Worm (Caenorhabditis elegans) whole organism, early embryonic: ENCODE measurements around the gene C16E9.1.

Experiments used
- B0310.2 ChIP-seq: sonication (generic microtip); optimal IDR thresholded peaks from 2 replicates; lab custom pipeline; 2016; ENCODE audit warnings: mild to moderate bottlenecking, missing genetic modification characterization, missing compliant biosample characterization
- F13C5.2 ChIP-seq: sonication (generic microtip); optimal IDR thresholded peaks from 2 replicates; lab custom pipeline; 2017; ENCODE audit warnings: mild to moderate bottlenecking, missing genetic modification characterization, inconsistent platforms, missing compliant biosample characterization
- aly-1 ChIP-seq: sonication (generic microtip); optimal IDR thresholded peaks from 2 replicates; lab custom pipeline; 2016; ENCODE audit warnings: missing genetic modification characterization, missing compliant biosample characterization
- ama-1 ChIP-seq: fragments of 150-350 bp; optimal IDR thresholded peaks from 2 replicates; lab custom pipeline; 2014
- ceh-13 ChIP-seq: fragments of 200-800 bp; sonication (Bioruptor generic); optimal IDR thresholded peaks from 2 replicates; lab custom pipeline; 2018; ENCODE audit warnings: mild to moderate bottlenecking, missing genetic modification characterization, missing compliant biosample characterization
- ceh-36 ChIP-seq: sonication (generic microtip); optimal IDR thresholded peaks from 2 replicates; lab custom pipeline; 2016; ENCODE audit warnings: missing genetic modification characterization, inconsistent platforms, missing compliant biosample characterization
- ets-7 ChIP-seq: sonication (generic microtip); optimal IDR thresholded peaks from 2 replicates; lab custom pipeline; 2016; ENCODE audit warnings: missing genotype, missing genetic modification characterization, missing compliant biosample characterization
- flt-1 ChIP-seq: fragments of 200-800 bp; sonication (Bioruptor generic); IDR thresholded peaks from 2 replicates; pipeline ENCODE4 v1.3.6; 2022; ENCODE audit warnings: missing genetic modification characterization, missing compliant biosample characterization
- hmbx-1 ChIP-seq: sonication (generic microtip); optimal IDR thresholded peaks from 2 replicates; lab custom pipeline; 2016; ENCODE audit warnings: mild to moderate bottlenecking, missing genetic modification characterization, missing compliant biosample characterization
- hmg-4 ChIP-seq: fragments of 200-800 bp; sonication (Bioruptor generic); optimal IDR thresholded peaks from 2 replicates; lab custom pipeline; 2018; ENCODE audit warnings: mild to moderate bottlenecking, missing genetic modification characterization, missing compliant biosample characterization
- hnd-1 ChIP-seq: sonication (generic microtip); optimal IDR thresholded peaks from 2 replicates; lab custom pipeline; 2016; ENCODE audit warnings: missing genetic modification characterization, missing compliant biosample characterization
- pes-1 ChIP-seq: fragments of 200-800 bp; sonication (Bioruptor generic); IDR thresholded peaks from 2 replicates; pipeline ENCODE4 v1.3.6; 2022; ENCODE audit warnings: missing genetic modification reagents, missing genetic modification characterization, missing compliant biosample characterization
- scrt-1 ChIP-seq: fragments of 200-800 bp; sonication (Bioruptor generic); IDR thresholded peaks from 2 replicates; pipeline ENCODE4 v1.3.6; 2022; ENCODE audit warnings: missing genetic modification characterization, missing compliant biosample characterization
- sea-1 ChIP-seq: fragments of 200-800 bp; sonication (Bioruptor generic); conservative IDR thresholded peaks from 2 replicates; pipeline ENCODE4 v1.3.6; 2022; ENCODE audit warnings: missing genetic modification characterization, missing compliant biosample characterization
- tbx-11 ChIP-seq: fragments of 200-800 bp; sonication (Bioruptor generic); IDR thresholded peaks from 2 replicates; pipeline ENCODE4 v1.3.6; 2022; ENCODE audit warnings: missing genetic modification characterization, missing compliant biosample characterization
- tbx-37 ChIP-seq: fragments of 200-800 bp; sonication (Bioruptor generic); conservative IDR thresholded peaks from 2 replicates; pipeline ENCODE4 v1.3.6; 2022; ENCODE audit warnings: missing genetic modification reagents, missing genetic modification characterization, missing compliant biosample characterization
- tra-4 ChIP-seq: sonication (generic microtip); optimal IDR thresholded peaks from 2 replicates; lab custom pipeline; 2017; ENCODE audit warnings: missing genetic modification characterization, missing compliant biosample characterization

C16E9.1 gene

ce11 chrX:6926952-6927351 is 13.1 kb upstream of the C16E9.1 start:
- no peak for TF ChIP-seq aly-1 (tag; lab: Kevin White, UChicago)
- TF ChIP-seq scrt-1, result no peak
- TF ChIP-seq hmbx-1 (tag; lab: Kevin White, UChicago), result no peak
- no peak for TF ChIP-seq tbx-11 (GFP tag; lab: Robert Waterston, UW)
- TF ChIP-seq ceh-13 (GFP tag; lab: Kevin White, UChicago), result no peak
- no peak for TF ChIP-seq flt-1 (GFP tag; lab: Robert Waterston, UW)
- TF ChIP-seq sea-1, result no peak
- TF ChIP-seq ets-7 (tag; lab: Kevin White, UChicago), result no peak
- no peak for TF ChIP-seq F13C5.2 (tag; lab: Kevin White, UChicago)
- no peak for TF ChIP-seq ama-1
- TF ChIP-seq ceh-36 (tag; lab: Kevin White, UChicago), result no peak
- no peak for TF ChIP-seq tbx-37 (GFP tag; lab: Robert Waterston, UW)
- no peak for TF ChIP-seq pes-1 (GFP tag; lab: Robert Waterston, UW)
- TF ChIP-seq tra-4, result no peak
- no peak for TF ChIP-seq B0310.2
- no peak for TF ChIP-seq hnd-1 (tag; lab: Kevin White, UChicago)
- no peak for TF ChIP-seq hmg-4 (GFP tag; lab: Kevin White, UChicago)

- TF ChIP-seq flt-1 (GFP tag; lab: Robert Waterston, UW) (no peak), B0310.2 (no peak), hnd-1 (tag; lab: Kevin White, UChicago) (no peak), pes-1 (GFP tag; lab: Robert Waterston, UW) (no peak), tbx-37 (GFP tag; lab: Robert Waterston, UW) (no peak), hmg-4 (GFP tag; lab: Kevin White, UChicago) (no peak), ceh-36 (tag; lab: Kevin White, UChicago) (no peak), F13C5.2 (tag; lab: Kevin White, UChicago) (no peak), sea-1 (no peak), scrt-1 (no peak), ets-7 (tag; lab: Kevin White, UChicago) (no peak), tra-4 (no peak)
Observed at ce11 chrX:6928578-6928977, 11.4 kb upstream of the C16E9.1 start, which contains the start of gene F14B8.5. F14B8.5 (minus strand) TSS chrX:6928704.

DNA sequence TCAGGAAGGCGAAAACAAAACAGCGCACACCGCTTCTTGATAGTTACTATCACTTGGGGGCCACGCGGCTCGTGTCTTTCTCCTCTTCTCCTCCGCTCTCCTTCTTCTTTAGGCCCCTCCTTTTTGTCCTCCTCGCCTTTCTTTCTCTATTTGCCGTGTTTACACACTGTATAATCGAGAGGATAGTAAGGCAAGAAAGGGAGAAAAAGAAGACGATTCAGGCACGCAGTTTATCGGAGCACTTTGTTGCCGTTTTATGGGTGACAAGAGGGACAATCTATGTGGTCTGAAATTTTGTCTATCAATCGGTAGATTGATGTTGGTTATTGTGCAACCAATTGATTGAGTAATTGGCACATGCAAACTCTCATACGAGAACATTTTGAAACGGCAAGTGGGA is 7.9 kb upstream of the C16E9.1 start, which contains the start of gene F14B8.6:
F14B8.6 (minus strand) TSS at position 292 of the 400 bp plus-strand sequence.
- TF ChIP-seq F13C5.2 (tag; lab: Kevin White, UChicago) (no peak), hmg-4 (GFP tag; lab: Kevin White, UChicago) (peak; percentile 22)

ce11 chrX:6934453-6934852 is 5.6 kb upstream of the C16E9.1 start:
- TF ChIP-seq hnd-1 (tag; lab: Kevin White, UChicago), result no peak
- TF ChIP-seq F13C5.2 (tag; lab: Kevin White, UChicago), result no peak
- TF ChIP-seq hmg-4 (GFP tag; lab: Kevin White, UChicago), result no peak
- no peak for TF ChIP-seq scrt-1
- no peak for TF ChIP-seq flt-1 (GFP tag; lab: Robert Waterston, UW)
- TF ChIP-seq ama-1, result no peak
- TF ChIP-seq tbx-11 (GFP tag; lab: Robert Waterston, UW), result no peak
- no peak for TF ChIP-seq aly-1 (tag; lab: Kevin White, UChicago)
- no peak for TF ChIP-seq ceh-13 (GFP tag; lab: Kevin White, UChicago)

ce11 chrX:6935430-6935829 is 4.6 kb upstream of the C16E9.1 start, which contains the start of gene C16E9.2:
C16E9.2 (plus strand) TSS chrX:6935730.
- TF ChIP-seq hmbx-1 (tag; lab: Kevin White, UChicago), result no peak
- TF ChIP-seq tra-4, result no peak
- no peak for TF ChIP-seq ceh-36 (tag; lab: Kevin White, UChicago)
- no peak for TF ChIP-seq ama-1

- no peak for TF ChIP-seq pes-1 (GFP tag; lab: Robert Waterston, UW)
- TF ChIP-seq ceh-13 (GFP tag; lab: Kevin White, UChicago), result no peak
- no peak for TF ChIP-seq sea-1
- TF ChIP-seq ama-1, result no peak
- no peak for TF ChIP-seq tra-4
- no peak for TF ChIP-seq aly-1 (tag; lab: Kevin White, UChicago)
- TF ChIP-seq B0310.2, result no peak
- TF ChIP-seq tbx-11 (GFP tag; lab: Robert Waterston, UW), result no peak
- no peak for TF ChIP-seq flt-1 (GFP tag; lab: Robert Waterston, UW)
- TF ChIP-seq tbx-37 (GFP tag; lab: Robert Waterston, UW), result no peak
- no peak for TF ChIP-seq hnd-1 (tag; lab: Kevin White, UChicago)
- no peak for TF ChIP-seq scrt-1
- TF ChIP-seq hmbx-1 (tag; lab: Kevin White, UChicago), result no peak
- no peak for TF ChIP-seq F13C5.2 (tag; lab: Kevin White, UChicago)
- no peak for TF ChIP-seq ceh-36 (tag; lab: Kevin White, UChicago)
- no peak for TF ChIP-seq hmg-4 (GFP tag; lab: Kevin White, UChicago)
Observed at ce11 chrX:6937742-6938141, 2.3 kb upstream of the C16E9.1 start.

ce11 chrX:6940775-6941174 is 758 bp downstream of the C16E9.1 start:
- no peak for TF ChIP-seq scrt-1
- TF ChIP-seq ceh-13 (GFP tag; lab: Kevin White, UChicago), result no peak
- TF ChIP-seq hmg-4 (GFP tag; lab: Kevin White, UChicago), result no peak
- no peak for TF ChIP-seq F13C5.2 (tag; lab: Kevin White, UChicago)
- TF ChIP-seq flt-1 (GFP tag; lab: Robert Waterston, UW), result no peak
- no peak for TF ChIP-seq sea-1
- no peak for TF ChIP-seq aly-1 (tag; lab: Kevin White, UChicago)

DNA sequence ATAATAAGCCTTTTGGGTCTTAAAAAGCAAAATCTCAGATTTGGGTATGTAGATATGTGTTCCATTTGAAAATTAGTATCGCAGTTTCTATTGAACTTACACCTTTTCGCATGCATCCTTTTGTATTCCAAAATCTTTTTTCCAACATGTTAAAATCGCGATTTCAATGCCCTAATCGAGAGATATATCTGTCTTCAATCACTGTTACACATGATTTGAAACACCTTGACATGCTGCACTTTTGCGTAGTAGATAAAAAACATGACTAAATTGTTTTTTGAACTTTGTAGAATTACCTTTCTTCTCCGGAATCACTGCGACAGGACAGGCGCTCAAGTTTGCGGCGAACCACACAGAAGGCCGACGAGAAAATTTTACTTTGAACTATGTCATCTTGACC is 1.7 kb downstream of the C16E9.1 start:
- no peak for TF ChIP-seq hmg-4 (GFP tag; lab: Kevin White, UChicago)
- no peak for TF ChIP-seq tbx-37 (GFP tag; lab: Robert Waterston, UW)
- no peak for TF ChIP-seq scrt-1
- TF ChIP-seq hmbx-1 (tag; lab: Kevin White, UChicago), result no peak
- TF ChIP-seq F13C5.2 (tag; lab: Kevin White, UChicago), result no peak
